Fruit fly (Drosophila melanogaster) whole organism, embryonic: ENCODE measurements around the gene Ac78C.

Experiments
- Ada2b ChIP-seq: fragments of 200-800 bp; sonication (Bioruptor generic); IDR thresholded peaks from 2 replicates; pipeline ENCODE4 v1.3.6; 2022; ENCODE audit warnings: missing biosample characterization, missing genetic modification characterization
- Antp ChIP-seq: fragments of 200-800 bp; sonication (Bioruptor generic); optimal IDR thresholded peaks from 3 replicates; lab custom pipeline; 2016; ENCODE audit warnings: missing biosample characterization, missing genetic modification characterization
- Atf6 ChIP-seq: fragments of 200-800 bp; sonication (Bioruptor generic); IDR thresholded peaks from 2 replicates; pipeline ENCODE4 v1.3.6; 2022; ENCODE audit warnings: missing biosample characterization, missing genetic modification characterization
- CG10959 ChIP-seq: fragments of 200-800 bp; sonication (Bioruptor generic); IDR thresholded peaks from 2 replicates; pipeline ENCODE4 v1.3.6; 2022; ENCODE audit warnings: missing biosample characterization, missing genetic modification characterization
- CG10979 ChIP-seq: fragments of 200-800 bp; sonication (Bioruptor generic); optimal IDR thresholded peaks from 2 replicates; lab custom pipeline; 2018; ENCODE audit warnings: missing biosample characterization, mild to moderate bottlenecking, missing genetic modification characterization, moderate library complexity
- CG12769 ChIP-seq: fragments of 200-800 bp; sonication (Bioruptor generic); optimal IDR thresholded peaks from 2 replicates; lab custom pipeline; 2019; ENCODE audit warnings: missing biosample characterization, mild to moderate bottlenecking, missing genetic modification characterization, moderate library complexity
- CG13894 ChIP-seq: fragments of 200-800 bp; sonication (Bioruptor generic); optimal IDR thresholded peaks from 3 replicates; lab custom pipeline; 2018; ENCODE audit warnings: missing biosample characterization, mild to moderate bottlenecking, missing genetic modification characterization, moderate library complexity
- CG17802 ChIP-seq: fragments of 200-800 bp; sonication (Bioruptor generic); optimal IDR thresholded peaks from 2 replicates; lab custom pipeline; 2018; ENCODE audit warnings: missing biosample characterization, mild to moderate bottlenecking, missing genetic modification characterization, moderate library complexity
- CG1792 ChIP-seq: fragments of 200-800 bp; sonication (Bioruptor generic); optimal IDR thresholded peaks from 2 replicates; lab custom pipeline; 2016; ENCODE audit warnings: missing biosample characterization, missing genetic modification characterization
- CG18262 ChIP-seq: fragments of 200-800 bp; optimal IDR thresholded peaks from 3 replicates; lab custom pipeline; 2019; ENCODE audit warnings: missing biosample characterization, mild to moderate bottlenecking, missing genetic modification characterization, moderate library complexity
- CG2712 ChIP-seq: fragments of 200-800 bp; optimal IDR thresholded peaks from 3 replicates; lab custom pipeline; 2019; ENCODE audit warnings: missing biosample characterization, mild to moderate bottlenecking, missing genetic modification characterization, moderate library complexity
- CG32532 ChIP-seq: fragments of 200-800 bp; sonication (Bioruptor generic); IDR thresholded peaks from 2 replicates; pipeline ENCODE4 v1.3.6; 2022; ENCODE audit warnings: missing biosample characterization, missing genetic modification characterization
- CG34376 ChIP-seq: fragments of 200-800 bp; sonication (Bioruptor generic); optimal IDR thresholded peaks from 2 replicates; lab custom pipeline; 2018; ENCODE audit warnings: missing biosample characterization, mild to moderate bottlenecking, missing genetic modification characterization
- CG4404 ChIP-seq: fragments of 200-800 bp; sonication (Bioruptor generic); IDR thresholded peaks from 2 replicates; pipeline ENCODE4 v1.3.6; 2022; ENCODE audit warnings: missing biosample characterization, missing genetic modification characterization
- CG4730 ChIP-seq: fragments of 200-800 bp; sonication (Bioruptor generic); IDR thresholded peaks from 2 replicates; pipeline ENCODE4 v1.3.6; 2022; ENCODE audit warnings: missing biosample characterization, missing genetic modification characterization
- CG6175 ChIP-seq: fragments of 200-800 bp; sonication (Bioruptor generic); IDR thresholded peaks from 3 replicates; pipeline ENCODE4 v1.3.6; 2022; ENCODE audit warnings: missing biosample characterization, missing genetic modification characterization
- CG7271 ChIP-seq: fragments of 200-800 bp; sonication (Bioruptor generic); optimal IDR thresholded peaks from 2 replicates; lab custom pipeline; 2018; ENCODE audit warnings: missing biosample characterization, mild to moderate bottlenecking, missing genetic modification characterization, moderate library complexity
- Deaf1 ChIP-seq: fragments of 200-800 bp; optimal IDR thresholded peaks from 3 replicates; lab custom pipeline; 2019; ENCODE audit warnings: missing biosample characterization, mild to moderate bottlenecking, missing genetic modification characterization, moderate library complexity
- Drgx ChIP-seq: fragments of 200-800 bp; sonication (Bioruptor generic); IDR thresholded peaks from 2 replicates; pipeline ENCODE4 v1.3.6; 2022; ENCODE audit warnings: missing biosample characterization, missing genetic modification characterization
- E2f2 ChIP-seq: fragments of 200-800 bp; sonication (Bioruptor generic); IDR thresholded peaks from 2 replicates; pipeline ENCODE4 v1.3.6; 2022; ENCODE audit warnings: missing biosample characterization, missing genetic modification characterization
- HLHmδ ChIP-seq: fragments of 200-800 bp; sonication (Bioruptor generic); optimal IDR thresholded peaks from 2 replicates; lab custom pipeline; 2018; ENCODE audit warnings: missing biosample characterization, mild to moderate bottlenecking, missing genetic modification characterization, moderate library complexity
- NFAT ChIP-seq: fragments of 200-800 bp; sonication (Bioruptor generic); IDR thresholded peaks from 2 replicates; pipeline ENCODE4 v1.3.6; 2022; ENCODE audit warnings: missing biosample characterization, missing genetic modification characterization
- Nf-YA ChIP-seq: fragments of 200-800 bp; sonication (Bioruptor generic); IDR thresholded peaks from 2 replicates; pipeline ENCODE4 v1.3.6; 2022; ENCODE audit warnings: missing biosample characterization, missing genetic modification characterization
- PHDP ChIP-seq: fragments of 200-800 bp; sonication (Bioruptor generic); optimal IDR thresholded peaks from 3 replicates; lab custom pipeline; 2018; ENCODE audit warnings: missing biosample characterization, mild to moderate bottlenecking, missing genetic modification characterization, moderate library complexity
- Pdp1 ChIP-seq, 2 experiments: fragments of 200-800 bp; sonication (Bioruptor generic); optimal IDR thresholded peaks; 3 replicates each; lab custom pipeline; 2016; ENCODE audit warnings: missing biosample characterization in 2 of 2, missing genetic modification characterization in 2 of 2, mild to moderate bottlenecking in 1 of 2, moderate library complexity in 1 of 2
- Sry-β ChIP-seq: fragments of 200-800 bp; sonication (Bioruptor generic); optimal IDR thresholded peaks from 2 replicates; lab custom pipeline; 2018; ENCODE audit warnings: missing biosample characterization, mild to moderate bottlenecking, missing genetic modification characterization, moderate library complexity
- Trl ChIP-seq, 3 experiments: fragments of >200 bp in 2 of 3; fragments of 200-800 bp in 1 of 3; sonication (Bioruptor generic) in 1 of 3; optimal IDR thresholded peaks; 2 replicates in 1 of 3; 3 replicates in 2 of 3; lab custom pipeline; 2016 to 2017; ENCODE audit warnings: missing biosample characterization in 1 of 3, missing genetic modification characterization in 1 of 3
- ab ChIP-seq: fragments of 200-800 bp; sonication (Bioruptor generic); optimal IDR thresholded peaks from 2 replicates; lab custom pipeline; 2016; ENCODE audit warnings: missing biosample characterization, missing genetic modification characterization
- al ChIP-seq: fragments of 200-800 bp; sonication (Bioruptor generic); IDR thresholded peaks from 2 replicates; pipeline ENCODE4 v1.3.6; 2022; ENCODE audit warnings: missing biosample characterization, missing genetic modification characterization
- ara ChIP-seq: fragments of 200-800 bp; sonication (Bioruptor generic); IDR thresholded peaks from 2 replicates; pipeline ENCODE4 v1.3.6; 2022; ENCODE audit warnings: missing biosample characterization, missing genetic modification characterization
- bab2 ChIP-seq: fragments of 200-800 bp; sonication (Bioruptor generic); optimal IDR thresholded peaks from 2 replicates; lab custom pipeline; 2016; ENCODE audit warnings: missing biosample characterization, missing genetic modification characterization
- chinmo ChIP-seq: fragments of 200-800 bp; sonication (Bioruptor generic); IDR thresholded peaks from 4 replicates; pipeline ENCODE4 v1.3.6; 2022; ENCODE audit warnings: missing biosample characterization, missing genetic modification characterization; ENCODE audit not compliant: partially characterized antibody
- ci ChIP-seq: fragments of 200-800 bp; sonication (Bioruptor generic); IDR thresholded peaks from 3 replicates; pipeline ENCODE4 v1.3.6; 2022; ENCODE audit warnings: missing biosample characterization, missing genetic modification characterization
- gsb ChIP-seq: fragments of 200-800 bp; sonication (Bioruptor generic); IDR thresholded peaks from 2 replicates; pipeline ENCODE4 v1.3.6; 2022; ENCODE audit warnings: missing biosample characterization, missing genetic modification characterization
- h ChIP-seq: fragments of >200 bp; optimal IDR thresholded peaks from 2 replicates; lab custom pipeline; 2017
- kni ChIP-seq: fragments of 200-800 bp; sonication (Bioruptor generic); optimal IDR thresholded peaks from 3 replicates; lab custom pipeline; 2017; ENCODE audit warnings: mild to moderate bottlenecking, missing biosample characterization, missing genetic modification reagents, missing genetic modification characterization
- pita ChIP-seq: fragments of 200-800 bp; sonication (Bioruptor generic); optimal IDR thresholded peaks from 2 replicates; lab custom pipeline; 2017; ENCODE audit warnings: missing biosample characterization, mild to moderate bottlenecking, missing genetic modification characterization
- pnt ChIP-seq: fragments of 200-800 bp; sonication (Bioruptor generic); optimal IDR thresholded peaks from 3 replicates; lab custom pipeline; 2016; ENCODE audit warnings: missing biosample characterization, missing genetic modification characterization
- ranshi ChIP-seq: fragments of 200-800 bp; sonication (Bioruptor generic); IDR thresholded peaks from 2 replicates; pipeline ENCODE4 v1.3.6; 2022; ENCODE audit warnings: missing biosample characterization, missing genetic modification characterization
- ro ChIP-seq: fragments of 200-800 bp; sonication (Bioruptor generic); IDR thresholded peaks from 2 replicates; pipeline ENCODE4 v1.3.6; 2022; ENCODE audit warnings: missing biosample characterization, missing genetic modification characterization
- sna ChIP-seq: fragments of 200-800 bp; sonication (Bioruptor generic); IDR thresholded peaks from 2 replicates; pipeline ENCODE4 v1.3.6; 2022; ENCODE audit warnings: missing biosample characterization, missing genetic modification characterization; ENCODE audit not compliant: partially characterized antibody
- tap ChIP-seq: fragments of 200-800 bp; optimal IDR thresholded peaks from 3 replicates; lab custom pipeline; 2019; ENCODE audit warnings: missing biosample characterization, mild to moderate bottlenecking, missing genetic modification characterization, moderate library complexity
- tgo ChIP-seq: fragments of 200-800 bp; sonication (Bioruptor generic); IDR thresholded peaks from 3 replicates; pipeline ENCODE4 v1.3.6; 2022; ENCODE audit warnings: missing biosample characterization, missing genetic modification characterization
- wor ChIP-seq: fragments of 200-800 bp; sonication (Bioruptor generic); IDR thresholded peaks from 2 replicates; pipeline ENCODE4 v1.3.6; 2022; ENCODE audit warnings: missing biosample characterization, missing genetic modification characterization
- yki ChIP-seq: fragments of >200 bp; optimal IDR thresholded peaks from 3 replicates; lab custom pipeline; 2018
- zen ChIP-seq: fragments of 200-800 bp; sonication (Bioruptor generic); optimal IDR thresholded peaks from 3 replicates; lab custom pipeline; 2018; ENCODE audit warnings: missing biosample characterization, mild to moderate bottlenecking, missing genetic modification characterization, moderate library complexity

The Ac78C gene

DNA sequence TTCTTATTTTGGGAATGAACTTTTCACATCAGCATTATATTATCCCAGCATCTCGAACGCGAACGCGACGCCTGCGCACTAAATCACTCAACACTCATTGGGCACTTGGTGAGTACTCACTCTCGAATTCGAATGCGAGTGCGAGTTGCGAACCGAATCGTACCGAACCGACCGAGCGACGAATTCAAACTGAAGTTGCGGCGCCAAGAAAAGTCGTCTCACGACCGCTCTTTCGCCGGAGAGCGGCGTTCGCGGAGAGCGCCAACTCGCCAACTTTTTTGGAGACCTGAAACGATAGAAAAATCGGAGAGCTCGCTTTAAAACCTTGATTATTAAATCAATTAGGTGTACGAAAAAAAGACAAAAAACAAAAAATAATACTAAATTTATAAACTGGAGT is 71.8 kb downstream of the Ac78C start (continued):
- TF ChIP-seq CG10979 (tag; lab: Kevin White, UChicago) (no peak), CG10959 (no peak), yki (no peak), ab (no peak), bab2 (GFP tag; lab: Kevin White, UChicago) (no peak), CG4730 (GFP tag; lab: Robert Waterston, UW) (no peak), zen (tag; lab: Kevin White, UChicago) (no peak), E2f2 (GFP tag; lab: Robert Waterston, UW) (peak; percentile 60), pnt (GFP tag; lab: Kevin White, UChicago) (no peak), sna (GFP tag; lab: Robert Waterston, UW) (0 out of 2 replicates have a peak, but pooled peaks have one; percentile 43), pita (GFP tag; lab: Kevin White, UChicago) (no peak), Trl (optimal IDR thresholded peaks at IDR 0.05; lab: Kevin White, UChicago) (peak; percentile 52 to 67), Trl (GFP tag; optimal IDR thresholded peaks at IDR 0.05; lab: Kevin White, UChicago) (no peak), h (lab: Kevin White, UChicago) (no peak), Deaf1 (peak; percentile 90), CG17802 (tag; lab: Kevin White, UChicago) (no peak), Ada2b (GFP tag; lab: Robert Waterston, UW) (no peak), tgo (GFP tag; lab: Robert Waterston, UW) (no peak), CG32532 (no peak), CG2712 (tag; lab: Kevin White, UChicago) (no peak), CG13894 (tag; lab: Kevin White, UChicago) (peak; percentile 44), CG18262 (tag; lab: Kevin White, UChicago) (no peak), ro (GFP tag; lab: Robert Waterston, UW) (no peak), CG7271 (tag; lab: Kevin White, UChicago) (no peak), HLHmδ (peak; percentile 46), kni (GFP tag; lab: Kevin White, UChicago) (no peak), Sry-β (GFP tag; lab: Kevin White, UChicago) (no peak), ci (GFP tag; lab: Robert Waterston, UW) (peak; percentile 52; the same call in 2 of the 3 replicates), CG34376 (no peak)

DNA sequence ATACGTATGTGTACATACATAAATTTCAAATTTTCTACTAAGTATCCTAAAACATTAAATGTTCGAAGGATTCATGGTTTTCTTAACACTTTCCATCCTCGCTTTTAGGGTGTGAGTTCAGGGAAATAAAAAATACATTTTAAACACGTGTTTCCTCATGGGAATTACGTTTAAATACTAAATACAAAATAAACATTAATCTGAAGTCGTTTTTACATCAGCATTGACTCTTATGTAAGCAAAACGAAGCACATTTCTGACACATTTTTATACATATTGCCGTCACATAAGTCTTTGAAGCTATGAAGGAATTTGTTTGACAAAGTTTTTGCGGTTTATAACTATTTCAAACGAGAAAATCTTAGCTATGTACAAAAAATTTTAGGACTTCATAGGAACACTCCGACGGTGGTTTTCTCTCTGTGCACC is 72.7 kb downstream of the Ac78C start:
- TF ChIP-seq PHDP (tag; lab: Kevin White, UChicago): no peak
- no peak for TF ChIP-seq tap (tag; lab: Kevin White, UChicago)
- no peak for TF ChIP-seq ranshi
- TF ChIP-seq Atf6 (GFP tag; lab: Robert Waterston, UW): no peak
- no peak for TF ChIP-seq gsb (GFP tag; lab: Robert Waterston, UW)
- TF ChIP-seq Antp: no peak
- no peak for TF ChIP-seq CG1792
- no peak for TF ChIP-seq ara (GFP tag; lab: Robert Waterston, UW)
- TF ChIP-seq Drgx (GFP tag; lab: Robert Waterston, UW): 0 out of 2 replicates have a peak, but pooled peaks have one; percentile 2
- no peak for TF ChIP-seq wor (GFP tag; lab: Robert Waterston, UW)
- no peak for TF ChIP-seq Nf-YA (GFP tag; lab: Robert Waterston, UW)
- peak in 1 of 2 experiments; percentile 46 for TF ChIP-seq Pdp1 (GFP tag; optimal IDR thresholded peaks at IDR 0.05; lab: Kevin White, UChicago)

DNA sequence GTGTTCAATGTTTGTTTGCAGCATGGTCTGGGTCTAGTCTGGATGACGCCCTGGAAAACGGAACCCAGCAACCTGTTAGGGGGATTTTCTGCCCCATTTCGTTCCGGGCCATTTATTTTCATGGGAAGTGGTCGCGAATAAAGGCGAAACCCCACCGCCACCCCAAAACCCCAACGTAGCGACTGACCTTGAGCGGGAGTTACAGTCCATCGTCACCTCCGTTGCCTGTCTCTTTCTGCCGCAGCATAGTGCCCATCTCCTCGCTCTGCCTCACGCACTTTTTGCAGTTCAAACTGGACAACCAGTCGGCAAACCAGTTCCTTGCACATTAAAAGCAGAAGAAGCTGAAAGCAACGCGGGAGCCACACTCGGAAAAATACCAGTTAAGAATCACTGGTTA is 73.1 kb downstream of the Ac78C start:
- TF ChIP-seq CG6175 (0 out of 3 replicates have a peak, but pooled peaks have one; percentile 23), al (GFP tag; lab: Robert Waterston, UW) (no peak), Trl (optimal IDR thresholded peaks at IDR 0.05; lab: Kevin White, UChicago) (no peak), Trl (GFP tag; optimal IDR thresholded peaks at IDR 0.05; lab: Kevin White, UChicago) (no peak), NFAT (GFP tag; lab: Robert Waterston, UW) (0 out of 2 replicates have a peak, but pooled peaks have one; percentile 8), CG4404 (no peak), Drgx (GFP tag; lab: Robert Waterston, UW) (0 out of 2 replicates have a peak, but pooled peaks have one; percentile 5), chinmo (GFP tag; lab: Robert Waterston, UW) (0 out of 4 replicates have a peak, but pooled peaks have one; percentile 9), CG12769 (tag; lab: Kevin White, UChicago) (peak; percentile 9)
- TF ChIP-seq, all 482 proteins: peak for 5
